Worm (Caenorhabditis elegans) whole organism, midembryonic: Measurements from ENCODE around the gene srt-22.

Source experiments
- T22C8.4 ChIP-seq: fragments of 200-800 bp; sonication (Bioruptor generic); IDR thresholded peaks from 2 replicates; pipeline ENCODE4 v1.3.6; 2022; ENCODE audit warnings: missing genetic modification characterization, missing compliant biosample characterization
- cog-1 ChIP-seq: sonication (generic microtip); optimal IDR thresholded peaks from 2 replicates; lab custom pipeline; 2016; ENCODE audit warnings: missing genetic modification characterization, missing compliant biosample characterization
- flt-1 ChIP-seq: fragments of 200-800 bp; sonication (Bioruptor generic); IDR thresholded peaks from 2 replicates; pipeline ENCODE4 v1.3.6; 2022; ENCODE audit warnings: missing genetic modification characterization, missing compliant biosample characterization
- klf-2 ChIP-seq: fragments of 200-800 bp; sonication (Bioruptor generic); conservative IDR thresholded peaks from 2 replicates; pipeline ENCODE4 v1.3.6; 2022; ENCODE audit warnings: missing genetic modification reagents, missing genetic modification characterization, missing compliant biosample characterization
- med-1 ChIP-seq: sonication (generic microtip); optimal IDR thresholded peaks from 2 replicates; lab custom pipeline; 2017; ENCODE audit warnings: missing genetic modification characterization, mild to moderate bottlenecking, missing compliant biosample characterization, antibody characterized with exemption, missing genetic modification reagents; ENCODE audit not compliant: insufficient read depth
- ref-1 ChIP-seq: fragments of 200-800 bp; sonication (Bioruptor generic); conservative IDR thresholded peaks from 2 replicates; pipeline ENCODE4 v1.3.6; 2022; ENCODE audit warnings: missing genetic modification reagents, missing genetic modification characterization, missing compliant biosample characterization
- tab-1 ChIP-seq: fragments of 200-800 bp; sonication (Bioruptor generic); IDR thresholded peaks from 2 replicates; pipeline ENCODE4 v1.3.6; 2022; ENCODE audit warnings: missing genetic modification characterization, missing compliant biosample characterization
- ztf-23 ChIP-seq: fragments of 200-800 bp; sonication (Bioruptor generic); IDR thresholded peaks from 2 replicates; pipeline ENCODE4 v1.3.6; 2022; ENCODE audit warnings: missing genetic modification reagents, missing genetic modification characterization, missing compliant biosample characterization
- ztf-29 ChIP-seq: fragments of 200-800 bp; sonication (Bioruptor generic); IDR thresholded peaks from 2 replicates; pipeline ENCODE4 v1.3.6; 2022; ENCODE audit warnings: missing genetic modification reagents, missing genetic modification characterization, missing compliant biosample characterization

The srt-22 gene

ce11 chrV:15287856-15288255 lies 27.9 kb downstream of the srt-22 start, which contains the start of gene cyp-34A1:
TSS of gene cyp-34A1 (minus strand) at chrV:15287956.
- no peak for TF ChIP-seq flt-1 (GFP tag; lab: Robert Waterston, UW)
- TF ChIP-seq med-1, result no peak
- no peak for TF ChIP-seq T22C8.4 (GFP tag; lab: Robert Waterston, UW)
- TF ChIP-seq tab-1 (GFP tag; lab: Robert Waterston, UW), result no peak
- TF ChIP-seq ztf-23 (GFP tag; lab: Robert Waterston, UW), result no peak
- no peak for TF ChIP-seq ref-1 (GFP tag; lab: Robert Waterston, UW)
- no peak for TF ChIP-seq cog-1
- TF ChIP-seq ztf-29 (GFP tag; lab: Robert Waterston, UW), result no peak
- no peak for TF ChIP-seq klf-2 (GFP tag; lab: Robert Waterston, UW)

DNA sequence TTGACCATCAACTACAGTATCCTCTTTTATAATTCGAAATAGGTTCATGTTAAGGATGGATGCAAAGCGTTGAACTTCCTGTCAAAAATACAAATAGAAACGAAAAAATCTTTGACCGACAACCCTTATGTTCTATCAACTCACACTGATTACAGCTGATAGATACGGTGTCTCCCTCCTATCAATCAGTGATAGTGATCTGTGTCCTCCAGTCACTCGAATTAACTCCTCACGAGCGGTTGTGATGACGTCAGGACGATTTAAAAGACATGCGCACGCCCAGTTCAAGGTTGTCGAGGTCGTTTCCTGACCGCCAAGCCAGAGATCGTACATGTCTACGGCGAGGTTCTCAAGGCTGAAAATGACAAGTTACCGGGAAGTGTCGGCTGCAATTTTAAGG lies 29.7 kb downstream of the srt-22 start:
- TF ChIP-seq klf-2 (GFP tag; lab: Robert Waterston, UW), result no peak
- TF ChIP-seq med-1, result no peak
- TF ChIP-seq ref-1 (GFP tag; lab: Robert Waterston, UW), result no peak
- TF ChIP-seq ztf-23 (GFP tag; lab: Robert Waterston, UW), result no peak
- TF ChIP-seq cog-1, result no peak
- TF ChIP-seq ztf-29 (GFP tag; lab: Robert Waterston, UW), result no peak
- TF ChIP-seq flt-1 (GFP tag; lab: Robert Waterston, UW), result no peak
- no peak for TF ChIP-seq tab-1 (GFP tag; lab: Robert Waterston, UW)
- TF ChIP-seq T22C8.4 (GFP tag; lab: Robert Waterston, UW), result no peak

ce11 chrV:15281279-15281949 lies 34.3 kb downstream of the srt-22 start, which contains the start of the genes srw-19 and srx-51:
TSS of gene srw-19 (minus strand) at chrV:15281379.
TSS of gene srx-51 (plus strand) at chrV:15281899.
- TF ChIP-seq cog-1 (no peak), T22C8.4 (GFP tag; lab: Robert Waterston, UW) (no peak), flt-1 (GFP tag; lab: Robert Waterston, UW) (no peak), tab-1 (GFP tag; lab: Robert Waterston, UW) (no peak), med-1 (no peak), ztf-23 (GFP tag; lab: Robert Waterston, UW) (no peak), ref-1 (GFP tag; lab: Robert Waterston, UW) (no peak), klf-2 (GFP tag; lab: Robert Waterston, UW) (no peak)

ce11 chrV:15276915-15277314 lies 38.8 kb downstream of the srt-22 start, which contains the start of gene srw-17:
TSS of gene srw-17 (minus strand) at chrV:15277015.
- TF ChIP-seq cog-1 (no peak), ztf-23 (GFP tag; lab: Robert Waterston, UW) (no peak), flt-1 (GFP tag; lab: Robert Waterston, UW) (no peak), ref-1 (GFP tag; lab: Robert Waterston, UW) (no peak), tab-1 (GFP tag; lab: Robert Waterston, UW) (no peak), med-1 (no peak), ztf-29 (GFP tag; lab: Robert Waterston, UW) (no peak), klf-2 (GFP tag; lab: Robert Waterston, UW) (no peak), T22C8.4 (GFP tag; lab: Robert Waterston, UW) (no peak)

ce11 chrV:15274757-15275156 lies 41.0 kb downstream of the srt-22 start, which contains the start of gene srw-16:
TSS of gene srw-16 (minus strand) at chrV:15274857.
- TF ChIP-seq flt-1 (GFP tag; lab: Robert Waterston, UW) (no peak), T22C8.4 (GFP tag; lab: Robert Waterston, UW) (no peak), tab-1 (GFP tag; lab: Robert Waterston, UW) (no peak), klf-2 (GFP tag; lab: Robert Waterston, UW) (no peak), ztf-23 (GFP tag; lab: Robert Waterston, UW) (no peak), med-1 (no peak), cog-1 (no peak), ztf-29 (GFP tag; lab: Robert Waterston, UW) (no peak), ref-1 (GFP tag; lab: Robert Waterston, UW) (no peak)

- no peak for TF ChIP-seq med-1
- no peak for TF ChIP-seq flt-1 (GFP tag; lab: Robert Waterston, UW)
- TF ChIP-seq T22C8.4 (GFP tag; lab: Robert Waterston, UW), result no peak
- no peak for TF ChIP-seq ztf-29 (GFP tag; lab: Robert Waterston, UW)
- TF ChIP-seq tab-1 (GFP tag; lab: Robert Waterston, UW), result no peak
- TF ChIP-seq ztf-23 (GFP tag; lab: Robert Waterston, UW), result no peak
- no peak for TF ChIP-seq cog-1
- TF ChIP-seq ref-1 (GFP tag; lab: Robert Waterston, UW), result no peak
- no peak for TF ChIP-seq klf-2 (GFP tag; lab: Robert Waterston, UW)
These were observed 43.5 kb downstream of the srt-22 start, which contains the start of gene T10H4.4 for ce11 chrV:15272263-15272662. TSS of gene T10H4.4 (minus strand) at chrV:15272363.

DNA sequence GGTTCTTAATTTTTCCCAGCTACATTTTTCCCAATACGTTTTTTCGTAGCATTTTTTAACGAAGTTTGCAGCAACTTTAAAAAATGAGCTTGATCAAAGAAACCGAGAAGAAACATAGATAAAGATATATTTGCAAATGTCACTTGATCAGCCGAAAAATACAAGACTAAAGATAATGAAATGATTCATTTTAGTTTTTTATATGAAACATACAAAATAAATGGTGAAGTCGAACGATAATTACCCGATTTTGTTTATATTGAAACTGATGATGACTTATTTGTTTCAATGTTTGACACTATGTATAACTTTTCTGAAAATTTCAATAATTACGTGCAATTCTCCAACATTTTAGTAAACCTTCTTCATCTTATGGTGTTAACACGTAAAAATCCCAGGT lies 47.4 kb downstream of the srt-22 start, which contains the start of gene srw-22:
srw-22 (plus strand) TSS at position 301 of the 400 bp plus-strand sequence.
- TF ChIP-seq cog-1 (no peak), med-1 (no peak), T22C8.4 (GFP tag; lab: Robert Waterston, UW) (no peak), ztf-29 (GFP tag; lab: Robert Waterston, UW) (no peak), ztf-23 (GFP tag; lab: Robert Waterston, UW) (no peak), flt-1 (GFP tag; lab: Robert Waterston, UW) (no peak), ref-1 (GFP tag; lab: Robert Waterston, UW) (no peak), tab-1 (GFP tag; lab: Robert Waterston, UW) (no peak)

DNA sequence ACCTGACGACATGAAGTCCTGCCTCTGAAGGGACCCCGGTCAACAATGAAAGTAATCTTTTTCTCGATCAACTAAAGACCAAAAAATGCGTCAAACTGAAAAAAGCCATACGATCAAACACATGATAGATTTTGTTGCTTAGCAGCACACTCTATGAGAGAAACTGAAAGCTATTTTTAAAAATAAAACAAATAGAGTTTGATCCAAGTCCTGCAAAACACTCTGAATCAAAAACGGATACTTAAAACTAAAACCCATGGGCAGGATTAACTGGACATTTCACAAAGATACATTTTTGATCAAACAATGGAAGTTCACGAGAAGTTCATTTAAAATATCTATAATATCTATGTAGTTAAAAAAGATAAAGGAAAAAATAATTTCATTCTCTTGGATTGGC lies 48.3 kb downstream of the srt-22 start, which contains the start of gene T10H4.13:
T10H4.13 (minus strand) TSS at position 101 of the 400 bp plus-strand sequence.
- TF ChIP-seq ztf-23 (GFP tag; lab: Robert Waterston, UW) (no peak), ref-1 (GFP tag; lab: Robert Waterston, UW) (no peak), med-1 (no peak), klf-2 (GFP tag; lab: Robert Waterston, UW) (no peak), ztf-29 (GFP tag; lab: Robert Waterston, UW) (no peak), T22C8.4 (GFP tag; lab: Robert Waterston, UW) (no peak), tab-1 (GFP tag; lab: Robert Waterston, UW) (no peak), cog-1 (no peak), flt-1 (GFP tag; lab: Robert Waterston, UW) (no peak)

- TF ChIP-seq T22C8.4 (GFP tag; lab: Robert Waterston, UW), result no peak
- TF ChIP-seq ztf-23 (GFP tag; lab: Robert Waterston, UW), result no peak
- TF ChIP-seq cog-1, result no peak
- TF ChIP-seq ztf-29 (GFP tag; lab: Robert Waterston, UW), result no peak
- TF ChIP-seq med-1, result no peak
- TF ChIP-seq klf-2 (GFP tag; lab: Robert Waterston, UW), result no peak
- no peak for TF ChIP-seq flt-1 (GFP tag; lab: Robert Waterston, UW)
- TF ChIP-seq tab-1 (GFP tag; lab: Robert Waterston, UW), result no peak
- no peak for TF ChIP-seq ref-1 (GFP tag; lab: Robert Waterston, UW)
These were observed 49.9 kb downstream of the srt-22 start, which contains the start of gene M01B2.13 for ce11 chrV:15265814-15266213. TSS of gene M01B2.13 (minus strand) at chrV:15265914.
